Worm (Caenorhabditis elegans): ENCODE measurements around the gene uda-1.
A peak's percentile ranks its signal among the peaks of the same experiment; 100 is the strongest.

The uda-1 gene

DNA sequence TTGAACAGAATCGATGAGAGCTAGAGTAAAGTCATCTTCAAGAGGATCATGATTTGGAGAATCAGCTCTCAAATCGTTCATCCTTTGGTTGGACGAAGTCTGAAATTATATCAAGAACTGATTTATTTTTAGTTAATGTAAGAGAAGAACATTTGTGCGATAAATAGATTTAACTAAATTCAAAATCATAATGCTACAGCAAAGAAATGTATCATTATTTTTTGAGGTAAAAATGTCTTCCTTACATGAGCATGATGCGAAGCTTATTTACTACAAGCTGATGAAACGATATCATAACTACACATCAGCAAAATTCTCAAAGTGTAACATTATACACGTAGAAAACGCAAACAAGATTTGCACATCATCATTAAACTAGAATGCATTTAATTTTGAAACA, 42.2 kb upstream of the uda-1 start, which contains the start of gene madf-4:
Gene madf-4, minus strand, starts transcription at position 101 of the 400 bp plus-strand sequence.
- TF ChIP-seq bed-2 (GFP tag; IDR thresholded peaks at IDR 0.05) (no peak), madf-10 (tag; optimal IDR thresholded peaks at IDR 0.05) (no peak), attf-6 (GFP tag; IDR thresholded peaks at IDR 0.05) (no peak), madf-3 (GFP tag; IDR thresholded peaks at IDR 0.05) (no peak), D2030.7 (GFP tag; IDR thresholded peaks at IDR 0.05) (no peak), hmg-20 (GFP tag; IDR thresholded peaks at IDR 0.05) (no peak), hrde-1 (tag; optimal IDR thresholded peaks at IDR 0.05; ENCODE audit: borderline replicate concordance) (no peak)

DNA sequence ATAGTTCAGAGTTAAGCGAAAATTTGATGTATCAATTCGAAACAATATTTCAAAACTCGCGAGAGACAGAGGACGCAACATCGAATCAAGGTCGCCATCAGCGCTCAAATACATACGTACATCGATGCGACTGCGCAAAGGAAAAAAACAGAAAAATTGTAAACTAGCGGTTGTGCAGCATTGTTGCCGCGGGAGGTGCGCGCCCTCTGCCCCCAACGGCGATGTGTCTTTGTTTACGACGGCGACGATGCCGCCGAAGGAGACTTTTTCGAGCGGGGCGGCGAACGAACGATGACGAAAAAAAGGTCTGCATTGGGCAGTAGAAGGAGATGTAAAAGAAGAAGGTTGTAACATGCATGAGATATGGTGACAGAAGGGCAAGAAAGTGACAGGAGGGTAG, 41.6 kb upstream of the uda-1 start:
- no peak for TF ChIP-seq B0336.3 (GFP tag; IDR thresholded peaks at IDR 0.05)
- TF ChIP-seq zfh-2 (GFP tag; conservative IDR thresholded peaks at IDR 0.05) = peak; percentile 57
- TF ChIP-seq F52B5.7 (tag; optimal IDR thresholded peaks at IDR 0.05) = no peak

ce11 chrV:9964152-9964785, 40.3 kb upstream of the uda-1 start:
- TF ChIP-seq attf-3 (GFP tag; conservative IDR thresholded peaks at IDR 0.05) (no peak), hsf-1 (GFP tag; IDR thresholded peaks at IDR 0.05) (0 out of 2 replicates have a peak, but pooled peaks have one; percentile 33), cebp-1 (GFP tag; IDR thresholded peaks at IDR 0.05) (no peak), cebp-1 (tag; optimal IDR thresholded peaks at IDR 0.05) (peak; percentile 3), Y67H2A.10 (GFP tag; conservative IDR thresholded peaks at IDR 0.05) (no peak), zfh-2 (GFP tag; conservative IDR thresholded peaks at IDR 0.05) (peak; percentile 83), pbrm-1 (GFP tag; IDR thresholded peaks at IDR 0.05) (no peak), K12H6.12 (tag; optimal IDR thresholded peaks at IDR 0.05) (peak; percentile 9)

- TF ChIP-seq ztf-28 (GFP tag; IDR thresholded peaks at IDR 0.05) (no peak), zfh-2 (GFP tag; conservative IDR thresholded peaks at IDR 0.05) (peak; percentile 36; the same call in 1 of the 2 replicates), madf-3 (GFP tag; IDR thresholded peaks at IDR 0.05) (0 out of 2 replicates have a peak, but pooled peaks have one; percentile 19)
Measured at ce11 chrV:9965891-9966290, 38.7 kb upstream of the uda-1 start.

- TF ChIP-seq attf-6 (GFP tag; IDR thresholded peaks at IDR 0.05) (peak; percentile 40; the same call in 1 of the 2 replicates), egl-44 (GFP tag; IDR thresholded peaks at IDR 0.05) (peak; percentile 92), egl-18 (GFP tag; IDR thresholded peaks at IDR 0.05) (0 out of 2 replicates have a peak, but pooled peaks have one; percentile 60), snpc-4 (GFP tag; optimal IDR thresholded peaks at IDR 0.05) (peak; percentile 87), snpc-4 (tag; optimal IDR thresholded peaks at IDR 0.05) (peak in 3 of 4 experiments; percentile 72 to 78 (median 74)), snpc-1.1 (tag; optimal IDR thresholded peaks at IDR 0.05; ENCODE audit: insufficient read depth) (peak; percentile 65), ama-1 (optimal IDR thresholded peaks at IDR 0.05) (no peak), ama-1 (GFP tag; optimal IDR thresholded peaks at IDR 0.05) (peak; percentile 85 to 94), F33H1.4 (GFP tag; IDR thresholded peaks at IDR 0.05) (0 out of 2 replicates have a peak, but pooled peaks have one; percentile 33), B0336.3 (GFP tag; IDR thresholded peaks at IDR 0.05) (peak; percentile 86), ceh-58 (GFP tag; IDR thresholded peaks at IDR 0.05) (peak; percentile 95; the same call in 1 of the 2 replicates), mxl-1 (tag; optimal IDR thresholded peaks at IDR 0.05) (peak; percentile 98), zfh-2 (GFP tag; conservative IDR thresholded peaks at IDR 0.05) (peak; percentile 92), mel-28 (tag; optimal IDR thresholded peaks at IDR 0.05; ENCODE audit: borderline replicate concordance) (peak; percentile 45), F57A8.1 (GFP tag; optimal IDR thresholded peaks at IDR 0.05) (peak; percentile 98), tbx-9 (tag; optimal IDR thresholded peaks at IDR 0.05; ENCODE audit: borderline replicate concordance) (peak; percentile 70), ekl-4 (GFP tag; IDR thresholded peaks at IDR 0.05) (peak; percentile 82), C17E4.6 (GFP tag; IDR thresholded peaks at IDR 0.05) (peak; percentile 72; the same call in 1 of the 2 replicates), lin-54 (GFP tag; optimal IDR thresholded peaks at IDR 0.05) (peak; percentile 81), bed-2 (GFP tag; IDR thresholded peaks at IDR 0.05) (no peak), snpc-1.3 (tag; optimal IDR thresholded peaks at IDR 0.05; ENCODE audit: insufficient read depth) (peak; percentile 92), F37B4.10 (GFP tag; IDR thresholded peaks at IDR 0.05) (0 out of 2 replicates have a peak, but pooled peaks have one; percentile 65), ZK185.1 (tag; optimal IDR thresholded peaks at IDR 0.05; ENCODE audit: poor library complexity, severe bottlenecking) (peak; percentile 94), rec-8 (tag; optimal IDR thresholded peaks at IDR 0.05) (peak; percentile 88 to 96), tbp1 (GFP tag; optimal IDR thresholded peaks at IDR 0.05) (peak; percentile 99)
Measured at ce11 chrV:9970119-9970518, 34.4 kb upstream of the uda-1 start.
